Worm (Caenorhabditis elegans) whole organism, early embryonic: ENCODE measurements around the gene Y38H6C.16.

Source experiments
- ceh-13 ChIP-seq: fragments of 200-800 bp; sonication (Bioruptor generic); optimal IDR thresholded peaks from 2 replicates; lab custom pipeline; 2018; ENCODE audit warnings: mild to moderate bottlenecking, missing genetic modification characterization, missing compliant biosample characterization
- ets-7 ChIP-seq: sonication (generic microtip); optimal IDR thresholded peaks from 2 replicates; lab custom pipeline; 2016; ENCODE audit warnings: missing genotype, missing genetic modification characterization, missing compliant biosample characterization
- scrt-1 ChIP-seq: fragments of 200-800 bp; sonication (Bioruptor generic); IDR thresholded peaks from 2 replicates; pipeline ENCODE4 v1.3.6; 2022; ENCODE audit warnings: missing genetic modification characterization, missing compliant biosample characterization
- tbx-11 ChIP-seq: fragments of 200-800 bp; sonication (Bioruptor generic); IDR thresholded peaks from 2 replicates; pipeline ENCODE4 v1.3.6; 2022; ENCODE audit warnings: missing genetic modification characterization, missing compliant biosample characterization

The Y38H6C.16 gene

ce11 chrV:20486549-20486948 lies 52.6 kb downstream of the Y38H6C.16 start:
- TF ChIP-seq ets-7 (tag; lab: Kevin White, UChicago) (no peak), tbx-11 (GFP tag; lab: Robert Waterston, UW) (no peak), scrt-1 (GFP tag; lab: Robert Waterston, UW) (no peak), ceh-13 (GFP tag; lab: Kevin White, UChicago) (no peak)
